Worm (Caenorhabditis elegans) whole organism, L1 larva: Measurements from ENCODE around the gene Y69A2AR.18.

Source experiments
- aly-2 ChIP-seq: fragments of 150-350 bp; optimal IDR thresholded peaks from 2 replicates; lab custom pipeline; 2014; ENCODE audit warnings: missing biosample characterization, missing genetic modification characterization
- ama-1 ChIP-seq: fragments of 150-350 bp; optimal IDR thresholded peaks from 2 replicates; lab custom pipeline; 2014
- dsc-1 ChIP-seq: sonication (generic microtip); optimal IDR thresholded peaks from 2 replicates; lab custom pipeline; 2016; ENCODE audit warnings: mild to moderate bottlenecking, missing genetic modification characterization, missing compliant biosample characterization
- elt-3 ChIP-seq, 6 experiments: fragments of 150-350 bp in 1 of 6; sonication (generic microtip); optimal IDR thresholded peaks; 2 replicates each; lab custom pipeline; 2017 to 2018; ENCODE audit warnings: missing biosample characterization in 6 of 6, missing genetic modification characterization in 6 of 6, inconsistent platforms in 1 of 6
- fkh-10 ChIP-seq: sonication (generic microtip); optimal IDR thresholded peaks from 2 replicates; lab custom pipeline; 2017; ENCODE audit warnings: missing biosample characterization, missing genetic modification reagents, missing genetic modification characterization
- isw-1 ChIP-seq: fragments of 200-800 bp; sonication (Bioruptor generic); IDR thresholded peaks from 2 replicates; pipeline ENCODE4 v1.3.6; 2022; ENCODE audit warnings: missing genetic modification characterization, missing compliant biosample characterization
- nhr-12 ChIP-seq: sonication (generic microtip); optimal IDR thresholded peaks from 2 replicates; lab custom pipeline; 2017; ENCODE audit warnings: missing biosample characterization, missing genetic modification characterization
- nhr-77 ChIP-seq: fragments of 150-350 bp; optimal IDR thresholded peaks from 2 replicates; lab custom pipeline; 2014; ENCODE audit warnings: missing biosample characterization, missing genetic modification characterization
- snpc-4 ChIP-seq: fragments of 150-350 bp; optimal IDR thresholded peaks from 2 replicates; lab custom pipeline; 2014; ENCODE audit warnings: missing biosample characterization, missing genetic modification characterization
- xbp-1 ChIP-seq: sonication (generic microtip); optimal IDR thresholded peaks from 2 replicates; lab custom pipeline; 2016; ENCODE audit warnings: missing genetic modification characterization, missing compliant biosample characterization
- ztf-11 ChIP-seq, 2 experiments: sonication (generic microtip); optimal IDR thresholded peaks; 2 replicates each; lab custom pipeline; 2016 to 2017; ENCODE audit warnings: missing genetic modification characterization in 2 of 2, missing biosample characterization in 1 of 2, missing compliant biosample characterization in 1 of 2
- ztf-4 ChIP-seq: fragments of 150-350 bp; optimal IDR thresholded peaks from 2 replicates; lab custom pipeline; 2014; ENCODE audit warnings: missing biosample characterization, missing genetic modification characterization

DNA sequence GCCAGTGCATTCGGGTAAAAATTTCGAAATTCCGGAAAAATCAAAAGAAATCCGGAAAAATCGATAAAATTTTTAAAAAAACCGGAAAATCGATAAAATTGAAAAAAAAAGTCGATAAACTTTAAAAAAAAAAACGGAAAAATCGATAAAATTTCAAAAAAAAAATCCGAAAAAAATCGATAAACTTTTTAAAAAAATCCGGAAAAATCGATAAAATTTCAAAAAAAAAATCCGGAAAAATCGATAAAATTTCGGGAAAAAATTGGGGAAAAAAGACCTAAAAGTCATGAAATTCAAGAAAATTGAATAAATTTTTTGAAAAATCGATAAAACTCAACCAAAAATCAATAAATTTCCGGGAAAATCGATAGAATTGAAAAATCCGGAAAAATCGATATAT, 31.3 kb downstream of the Y69A2AR.18 start:
- TF ChIP-seq isw-1 (GFP tag; lab: Robert Waterston, UW) (no peak), nhr-12 (tag; lab: Kevin White, UChicago) (no peak), ama-1 (no peak), snpc-4 (no peak), aly-2 (tag; lab: Kevin White, UChicago) (no peak), elt-3 (tag; optimal IDR thresholded peaks at IDR 0.05; lab: Kevin White, UChicago) (no peak), fkh-10 (GFP tag; lab: Kevin White, UChicago) (no peak), nhr-77 (no peak), ztf-11 (tag; optimal IDR thresholded peaks at IDR 0.05; lab: Kevin White, UChicago) (no peak), dsc-1 (tag; lab: Kevin White, UChicago) (no peak), xbp-1 (tag; lab: Kevin White, UChicago) (no peak), ztf-4 (tag; lab: Kevin White, UChicago) (no peak)
